Fruit fly (Drosophila melanogaster) whole organism, embryonic: ENCODE data around the gene CG43203.
A peak's percentile ranks its signal among the peaks of the same experiment; 100 is the strongest.

Source experiments
- B-H2 ChIP-seq: fragments of 200-800 bp; sonication (Bioruptor generic); optimal IDR thresholded peaks from 2 replicates; lab custom pipeline; 2018; ENCODE audit warnings: missing biosample characterization, mild to moderate bottlenecking, missing genetic modification characterization
- CG11093 ChIP-seq: fragments of 200-800 bp; sonication (Bioruptor generic); IDR thresholded peaks from 3 replicates; pipeline ENCODE4 v1.3.6; 2022; ENCODE audit warnings: missing biosample characterization, missing genetic modification characterization
- CG11456 ChIP-seq: fragments of 200-800 bp; sonication (Bioruptor generic); IDR thresholded peaks from 3 replicates; pipeline ENCODE4 v1.3.6; 2022; ENCODE audit warnings: missing biosample characterization, missing genetic modification characterization
- CG11695 ChIP-seq: fragments of 200-800 bp; sonication (Bioruptor generic); IDR thresholded peaks from 3 replicates; pipeline ENCODE4 v1.3.6; 2022; ENCODE audit warnings: missing biosample characterization, missing genetic modification characterization
- CG13894 ChIP-seq: fragments of 200-800 bp; sonication (Bioruptor generic); optimal IDR thresholded peaks from 3 replicates; lab custom pipeline; 2018; ENCODE audit warnings: missing biosample characterization, mild to moderate bottlenecking, missing genetic modification characterization, moderate library complexity
- CG14860 ChIP-seq: fragments of 200-800 bp; sonication (Bioruptor generic); IDR thresholded peaks from 3 replicates; pipeline ENCODE4 v1.3.6; 2022; ENCODE audit warnings: missing biosample characterization, missing genetic modification characterization; ENCODE audit not compliant: partially characterized antibody
- CG15479 ChIP-seq: fragments of 200-800 bp; sonication (Bioruptor generic); optimal IDR thresholded peaks from 3 replicates; lab custom pipeline; 2019; ENCODE audit warnings: missing biosample characterization, mild to moderate bottlenecking, missing genetic modification characterization, moderate library complexity
- CG1602 ChIP-seq: fragments of 200-800 bp; sonication (Bioruptor generic); optimal IDR thresholded peaks from 3 replicates; lab custom pipeline; 2016; ENCODE audit warnings: missing biosample characterization, missing genetic modification characterization
- CG16779 ChIP-seq: fragments of 200-800 bp; sonication (Bioruptor generic); IDR thresholded peaks from 2 replicates; pipeline ENCODE4 v1.3.6; 2022; ENCODE audit warnings: missing biosample characterization, missing genetic modification characterization
- CG17359 ChIP-seq: fragments of 200-800 bp; sonication (Bioruptor generic); optimal IDR thresholded peaks from 3 replicates; lab custom pipeline; 2018; ENCODE audit warnings: missing biosample characterization, mild to moderate bottlenecking, missing genetic modification characterization, moderate library complexity
- CG18599 ChIP-seq: fragments of 200-800 bp; sonication (Bioruptor generic); optimal IDR thresholded peaks from 3 replicates; lab custom pipeline; 2017; ENCODE audit warnings: missing biosample characterization, missing genetic modification characterization, mild to moderate bottlenecking, moderate library complexity, missing genetic modification reagents
- CG2875 ChIP-seq: fragments of 200-800 bp; sonication (Bioruptor generic); optimal IDR thresholded peaks from 2 replicates; lab custom pipeline; 2017; ENCODE audit warnings: missing biosample characterization, mild to moderate bottlenecking, missing genetic modification characterization, missing genetic modification reagents
- CG3281 ChIP-seq: fragments of 200-800 bp; sonication (Bioruptor generic); optimal IDR thresholded peaks from 3 replicates; lab custom pipeline; 2017; ENCODE audit warnings: missing biosample characterization, mild to moderate bottlenecking, missing genetic modification characterization
- CG7271 ChIP-seq: fragments of 200-800 bp; sonication (Bioruptor generic); optimal IDR thresholded peaks from 2 replicates; lab custom pipeline; 2018; ENCODE audit warnings: missing biosample characterization, mild to moderate bottlenecking, missing genetic modification characterization, moderate library complexity
- CG7372 ChIP-seq: fragments of 200-800 bp; sonication (Bioruptor generic); IDR thresholded peaks from 2 replicates; pipeline ENCODE4 v1.3.6; 2022; ENCODE audit warnings: missing biosample characterization, missing genetic modification characterization
- CG7839 ChIP-seq: fragments of 200-800 bp; sonication (Bioruptor generic); optimal IDR thresholded peaks from 3 replicates; lab custom pipeline; 2018; ENCODE audit warnings: missing biosample characterization, mild to moderate bottlenecking, missing genetic modification characterization, moderate library complexity
- CG7963 ChIP-seq: fragments of 200-800 bp; sonication (Bioruptor generic); IDR thresholded peaks from 3 replicates; pipeline ENCODE4 v1.3.6; 2022; ENCODE audit warnings: missing biosample characterization, missing genetic modification characterization; ENCODE audit not compliant: partially characterized antibody
- CG8924 ChIP-seq: fragments of 200-800 bp; optimal IDR thresholded peaks from 3 replicates; lab custom pipeline; 2019; ENCODE audit warnings: missing biosample characterization, mild to moderate bottlenecking, missing genetic modification characterization, moderate library complexity
- CG9437 ChIP-seq: fragments of 200-800 bp; sonication (Bioruptor generic); optimal IDR thresholded peaks from 2 replicates; lab custom pipeline; 2018; ENCODE audit warnings: missing biosample characterization, mild to moderate bottlenecking, missing genetic modification characterization
- CG9609 ChIP-seq: fragments of 200-800 bp; sonication (Bioruptor generic); optimal IDR thresholded peaks from 3 replicates; lab custom pipeline; 2016; ENCODE audit warnings: missing biosample characterization, missing genetic modification characterization
- Dll ChIP-seq: fragments of 200-800 bp; sonication (Bioruptor generic); IDR thresholded peaks from 4 replicates; pipeline ENCODE4 v1.3.6; 2022; ENCODE audit warnings: missing biosample characterization, missing genetic modification characterization; ENCODE audit not compliant: partially characterized antibody
- MESR4 ChIP-seq: fragments of 200-800 bp; sonication (Bioruptor generic); optimal IDR thresholded peaks from 2 replicates; lab custom pipeline; 2018; ENCODE audit warnings: missing biosample characterization, mild to moderate bottlenecking, missing genetic modification characterization, moderate library complexity
- NC2β ChIP-seq: fragments of 200-800 bp; sonication (Bioruptor generic); optimal IDR thresholded peaks from 2 replicates; lab custom pipeline; 2016; ENCODE audit warnings: missing biosample characterization, missing genetic modification characterization
- Optix ChIP-seq: fragments of 200-800 bp; sonication (Bioruptor generic); IDR thresholded peaks from 3 replicates; pipeline ENCODE4 v1.3.6; 2022; ENCODE audit warnings: missing biosample characterization, missing genetic modification characterization
- Sox100B ChIP-seq: fragments of 200-800 bp; sonication (Bioruptor generic); optimal IDR thresholded peaks from 3 replicates; lab custom pipeline; 2018; ENCODE audit warnings: missing biosample characterization, mild to moderate bottlenecking, missing genetic modification characterization
- ac ChIP-seq: fragments of 200-800 bp; sonication (Bioruptor generic); optimal IDR thresholded peaks from 3 replicates; lab custom pipeline; 2017; ENCODE audit warnings: missing biosample characterization, mild to moderate bottlenecking, missing genetic modification characterization
- cad ChIP-seq: fragments of >200 bp; optimal IDR thresholded peaks from 2 replicates; lab custom pipeline; 2017; ENCODE audit warnings: missing biosample characterization, missing genetic modification characterization
- cas ChIP-seq: fragments of 200-800 bp; sonication (Bioruptor generic); IDR thresholded peaks from 2 replicates; pipeline ENCODE4 v1.3.6; 2022; ENCODE audit warnings: missing biosample characterization, missing genetic modification characterization
- chinmo ChIP-seq: fragments of 200-800 bp; sonication (Bioruptor generic); IDR thresholded peaks from 4 replicates; pipeline ENCODE4 v1.3.6; 2022; ENCODE audit warnings: missing biosample characterization, missing genetic modification characterization; ENCODE audit not compliant: partially characterized antibody
- emc ChIP-seq: fragments of 200-800 bp; sonication (Bioruptor generic); optimal IDR thresholded peaks from 2 replicates; lab custom pipeline; 2016; ENCODE audit warnings: missing biosample characterization, missing genetic modification characterization
- gce ChIP-seq: fragments of 200-800 bp; sonication (Bioruptor generic); IDR thresholded peaks from 3 replicates; pipeline ENCODE4 v1.3.6; 2022; ENCODE audit warnings: missing biosample characterization, missing genetic modification characterization
- gfzf ChIP-seq: fragments of 200-800 bp; sonication (Bioruptor generic); optimal IDR thresholded peaks from 2 replicates; lab custom pipeline; 2016; ENCODE audit warnings: missing biosample characterization, mild to moderate bottlenecking, missing genetic modification characterization, moderate library complexity
- odd ChIP-seq: fragments of 200-800 bp; sonication (Bioruptor generic); optimal IDR thresholded peaks from 2 replicates; lab custom pipeline; 2017; ENCODE audit warnings: missing biosample characterization, mild to moderate bottlenecking, missing genetic modification characterization
- shn ChIP-seq: fragments of 200-800 bp; sonication (Bioruptor generic); optimal IDR thresholded peaks from 3 replicates; lab custom pipeline; 2016; ENCODE audit warnings: missing biosample characterization, missing genetic modification characterization
- twi ChIP-seq: fragments of 200-800 bp; optimal IDR thresholded peaks from 2 replicates; lab custom pipeline; 2019; ENCODE audit warnings: missing biosample characterization, mild to moderate bottlenecking, missing genetic modification characterization, moderate library complexity
- zen ChIP-seq: fragments of 200-800 bp; sonication (Bioruptor generic); optimal IDR thresholded peaks from 3 replicates; lab custom pipeline; 2018; ENCODE audit warnings: missing biosample characterization, mild to moderate bottlenecking, missing genetic modification characterization, moderate library complexity

CG43203 gene

DNA sequence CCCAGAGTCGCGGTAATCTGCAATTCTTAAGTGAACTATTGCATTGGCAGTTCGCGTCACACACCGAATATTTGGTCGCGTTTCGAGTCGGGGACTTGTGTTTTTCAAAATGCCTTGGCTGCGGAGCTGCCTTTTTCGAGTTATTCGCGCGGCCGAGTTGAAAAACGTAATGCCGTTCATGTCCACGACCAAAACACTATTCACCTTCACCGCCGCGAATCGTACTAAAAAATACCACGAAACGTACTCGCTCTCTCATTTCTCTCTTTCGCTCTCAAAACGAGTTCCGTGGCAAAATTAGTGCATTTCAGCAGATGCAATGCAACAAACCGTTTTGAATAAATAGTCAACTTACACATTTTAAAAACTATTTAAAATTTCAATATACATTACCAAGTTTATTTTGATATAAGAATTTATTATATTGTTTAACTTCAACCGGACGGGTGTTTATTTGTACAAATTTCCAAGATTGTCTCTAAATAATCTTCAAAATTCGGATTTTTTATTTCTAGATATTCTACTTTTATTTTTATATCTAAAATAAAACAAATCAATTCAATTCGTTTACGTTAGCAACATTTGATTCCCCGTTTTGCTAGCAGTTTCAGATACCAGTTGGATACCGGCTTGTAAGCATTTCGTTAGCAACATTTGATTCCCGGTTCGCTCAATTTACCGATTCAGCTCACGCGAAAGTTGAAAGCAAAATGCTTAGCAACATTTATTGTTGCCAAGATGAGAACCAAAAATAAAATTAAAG lies 27.6 kb upstream of the CG43203 start, which contains the start of gene Delta (continued):
- TF ChIP-seq Dll (GFP tag; lab: Robert Waterston, UW) (peak; percentile 35; the same call in 1 of the 4 replicates), CG8924 (tag; lab: Kevin White, UChicago) (peak; percentile 71), ac (GFP tag; lab: Kevin White, UChicago) (peak; percentile 50), B-H2 (GFP tag; lab: Kevin White, UChicago) (no peak), CG9437 (GFP tag; lab: Kevin White, UChicago) (peak; percentile 89), odd (GFP tag; lab: Kevin White, UChicago) (peak; percentile 56), CG3281 (GFP tag; lab: Kevin White, UChicago) (no peak), NC2β (GFP tag; lab: Kevin White, UChicago) (peak; percentile 6), Sox100B (GFP tag; lab: Kevin White, UChicago) (peak; percentile 18), cas (GFP tag; lab: Robert Waterston, UW) (no peak), chinmo (GFP tag; lab: Robert Waterston, UW) (peak; percentile 88; the same call in 3 of the 4 replicates), gce (peak; percentile 24; the same call in 1 of the 3 replicates), CG17359 (tag; lab: Kevin White, UChicago) (no peak), emc (no peak), CG16779 (GFP tag; lab: Robert Waterston, UW) (no peak), CG7839 (tag; lab: Kevin White, UChicago) (peak; percentile 7)

DNA sequence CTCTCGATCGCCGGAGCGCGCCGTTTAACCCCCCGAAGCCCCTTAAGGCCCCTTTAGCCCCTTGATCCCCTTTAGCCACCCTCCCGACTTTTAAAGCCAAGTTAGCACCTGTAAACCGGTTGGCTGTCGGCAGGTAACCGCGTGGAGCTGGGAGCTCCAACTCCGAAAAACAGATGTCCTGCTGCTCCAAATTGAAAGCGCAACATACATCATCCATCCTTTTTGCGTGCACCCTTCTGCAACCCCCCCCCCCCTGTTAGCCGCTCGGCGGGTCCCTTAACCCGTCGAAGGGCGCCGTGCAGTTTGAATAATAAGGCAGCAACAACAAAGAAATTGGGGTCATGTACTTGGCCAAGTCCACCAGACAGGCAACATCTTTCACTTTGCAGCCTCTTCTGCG lies 25.1 kb upstream of the CG43203 start:
- TF ChIP-seq shn (GFP tag; lab: Kevin White, UChicago) (no peak), CG14860 (GFP tag; lab: Robert Waterston, UW) (0 out of 3 replicates have a peak, but pooled peaks have one; percentile 18), CG9609 (GFP tag; lab: Kevin White, UChicago) (no peak)

DNA sequence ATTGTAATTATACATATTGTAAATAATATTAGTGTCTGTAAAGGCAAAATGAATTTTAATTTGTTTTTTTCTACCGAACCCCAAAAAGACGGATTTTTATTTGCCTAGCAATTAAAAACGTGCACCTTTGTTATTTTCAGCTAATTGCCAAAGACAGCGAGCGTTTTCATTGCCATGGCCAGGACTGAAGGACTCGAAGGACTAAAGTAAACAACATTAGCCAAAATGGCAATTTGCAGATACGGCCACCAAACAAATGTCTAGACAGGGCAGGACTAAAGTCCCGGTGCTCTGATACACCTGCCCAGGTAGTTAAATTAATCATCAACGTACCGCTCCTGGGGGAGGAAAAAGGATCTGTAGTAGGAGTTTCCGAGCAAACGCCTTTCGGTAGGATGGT lies 21.8 kb upstream of the CG43203 start:
- TF ChIP-seq zen: peak; percentile 95
- TF ChIP-seq CG18599 (GFP tag; lab: Kevin White, UChicago): no peak
- no peak for TF ChIP-seq CG11093 (GFP tag; lab: Robert Waterston, UW)
- no peak for TF ChIP-seq CG11695

dm6 chr3R:19332553-19332952 lies 21.3 kb upstream of the CG43203 start:
- TF ChIP-seq twi (tag; lab: Kevin White, UChicago) (peak; percentile 90), CG11456 (no peak)

DNA sequence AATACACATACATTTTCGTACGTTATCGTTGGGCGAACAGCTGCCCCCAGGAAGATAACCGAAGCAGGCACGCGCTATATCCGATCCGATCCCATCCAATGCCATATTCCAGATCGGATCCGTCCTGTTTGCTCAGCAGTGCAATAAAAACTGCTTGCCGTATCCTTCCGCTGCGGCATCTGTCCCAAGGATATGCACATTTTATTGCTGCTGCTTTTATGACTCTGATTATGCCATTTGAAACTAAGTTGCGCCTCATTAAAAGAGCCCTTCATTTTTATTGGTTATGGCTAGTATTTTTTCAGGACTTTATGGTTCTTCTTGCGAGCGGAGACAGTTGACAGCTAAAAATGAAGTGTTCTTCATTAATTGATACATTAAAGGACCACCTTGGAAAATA lies 18.4 kb upstream of the CG43203 start:
- no peak for TF ChIP-seq CG7372 (GFP tag; lab: Robert Waterston, UW)
- no peak for TF ChIP-seq CG13894 (tag; lab: Kevin White, UChicago)
- peak; percentile 94 for TF ChIP-seq cad (GFP tag; lab: Kevin White, UChicago)
- no peak for TF ChIP-seq Optix (GFP tag; lab: Robert Waterston, UW)
- TF ChIP-seq CG7963: 0 out of 3 replicates have a peak, but pooled peaks have one; percentile 11
- peak; percentile 1 for TF ChIP-seq CG7271 (tag; lab: Kevin White, UChicago)
- no peak for TF ChIP-seq CG1602 (GFP tag; lab: Kevin White, UChicago)
- TF ChIP-seq CG2875: no peak
- no peak for TF ChIP-seq gfzf (GFP tag; lab: Kevin White, UChicago)
- peak; percentile 70 for TF ChIP-seq CG15479 (GFP tag; lab: Kevin White, UChicago)
- no peak for TF ChIP-seq MESR4 (GFP tag; lab: Kevin White, UChicago)
